Fruit fly (Drosophila melanogaster) whole organism, pupa: ENCODE data around the gene bora.

Experiments used
- CG14655 ChIP-seq: fragments of 200-800 bp; sonication (Bioruptor generic); optimal IDR thresholded peaks from 3 replicates; lab custom pipeline; 2017; ENCODE audit warnings: mild to moderate bottlenecking, missing biosample characterization, missing genetic modification reagents, missing genetic modification characterization
- CG15710 ChIP-seq: fragments of 200-800 bp; sonication (Bioruptor generic); optimal IDR thresholded peaks from 2 replicates; lab custom pipeline; 2018; ENCODE audit warnings: missing biosample characterization, mild to moderate bottlenecking, missing genetic modification characterization, moderate library complexity
- Ets98B ChIP-seq: fragments of 200-800 bp; sonication (Bioruptor generic); IDR thresholded peaks from 2 replicates; pipeline ENCODE4 v1.3.6; 2022; ENCODE audit warnings: missing biosample characterization, missing genetic modification characterization
- Pif1A ChIP-seq: fragments of 200-800 bp; sonication (Bioruptor generic); optimal IDR thresholded peaks from 3 replicates; lab custom pipeline; 2016; ENCODE audit warnings: missing biosample characterization, missing genetic modification characterization

DNA sequence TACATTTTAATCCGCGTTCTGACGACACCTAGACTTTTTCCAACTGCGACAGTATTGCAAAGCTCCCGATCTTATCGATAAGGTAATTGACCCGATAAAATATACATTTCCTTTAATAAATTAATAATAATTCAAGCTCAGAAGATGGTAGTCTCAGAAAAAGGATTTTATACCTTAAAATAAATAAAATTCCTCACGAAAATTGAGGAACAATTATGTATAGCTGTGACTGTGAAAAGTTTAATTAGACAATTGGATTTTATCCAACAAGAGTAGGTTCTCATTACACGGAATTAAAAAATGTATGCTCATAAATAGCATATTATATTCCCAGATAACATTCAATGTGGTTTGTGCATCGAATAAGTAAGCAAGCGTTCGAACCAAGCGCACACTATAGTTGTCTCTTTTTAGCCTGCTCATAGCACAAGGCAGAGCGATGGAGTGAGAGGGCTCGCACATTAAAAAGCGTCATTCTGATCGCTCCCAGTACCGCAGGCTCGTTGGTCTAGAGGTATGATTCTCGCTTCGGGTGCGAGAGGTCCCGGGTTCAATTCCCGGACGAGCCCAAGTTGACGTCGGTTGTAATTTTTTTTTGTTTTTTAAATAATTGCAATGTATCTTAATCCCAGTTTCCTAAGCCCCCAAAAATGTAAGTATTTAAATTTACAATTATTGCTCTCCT lies 4.5 kb upstream of the bora start, which contains the start of the genes CG13380 and CG4174:
- no peak for TF ChIP-seq CG15710
- TF ChIP-seq Ets98B, result no peak
- TF ChIP-seq Pif1A (GFP tag; lab: Kevin White, UChicago), result no peak
- TF ChIP-seq CG14655 (GFP tag; lab: Kevin White, UChicago), result no peak
